Worm (Caenorhabditis elegans) whole organism, late embryonic: ENCODE results near the gene T06D4.6.

Source experiments
- K02D7.2 ChIP-seq: sonication (generic microtip); optimal IDR thresholded peaks from 2 replicates; lab custom pipeline; 2017; ENCODE audit warnings: mild to moderate bottlenecking, missing genetic modification characterization, missing compliant biosample characterization
- Y22D7AL.16 ChIP-seq: sonication (generic microtip); optimal IDR thresholded peaks from 2 replicates; lab custom pipeline; 2016; ENCODE audit warnings: missing genetic modification characterization, missing compliant biosample characterization
- ceh-14 ChIP-seq: sonication (generic microtip); optimal IDR thresholded peaks from 2 replicates; lab custom pipeline; 2016; ENCODE audit warnings: missing genotype, missing genetic modification characterization, missing compliant biosample characterization
- ceh-2 ChIP-seq: sonication (generic microtip); optimal IDR thresholded peaks from 2 replicates; lab custom pipeline; 2016; ENCODE audit warnings: missing genotype, missing genetic modification characterization, missing compliant biosample characterization
- ceh-24 ChIP-seq: sonication (generic microtip); optimal IDR thresholded peaks from 2 replicates; lab custom pipeline; 2016; ENCODE audit warnings: mild to moderate bottlenecking, missing genetic modification characterization, missing compliant biosample characterization
- ceh-30 ChIP-seq: fragments of 150-350 bp; optimal IDR thresholded peaks from 2 replicates; lab custom pipeline; 2014; ENCODE audit warnings: missing biosample characterization, missing genetic modification characterization
- ceh-31 ChIP-seq: sonication (generic microtip); optimal IDR thresholded peaks from 2 replicates; lab custom pipeline; 2016; ENCODE audit warnings: missing genetic modification characterization, missing compliant biosample characterization
- ceh-45 ChIP-seq: fragments of 200-800 bp; sonication (Bioruptor generic); IDR thresholded peaks from 2 replicates; pipeline ENCODE4 v1.3.6; 2022; ENCODE audit warnings: missing genetic modification reagents, missing genetic modification characterization, missing compliant biosample characterization
- ceh-48 ChIP-seq: sonication (generic microtip); optimal IDR thresholded peaks from 2 replicates; lab custom pipeline; 2016; ENCODE audit warnings: missing genetic modification characterization, inconsistent platforms, missing compliant biosample characterization
- ceh-9 ChIP-seq: sonication (generic microtip); optimal IDR thresholded peaks from 2 replicates; lab custom pipeline; 2016; ENCODE audit warnings: mild to moderate bottlenecking, missing genetic modification characterization, inconsistent platforms, missing compliant biosample characterization
- dmd-4 ChIP-seq: sonication (generic microtip); optimal IDR thresholded peaks from 2 replicates; lab custom pipeline; 2016; ENCODE audit warnings: borderline replicate concordance, missing genetic modification characterization, missing compliant biosample characterization
- dve-1 ChIP-seq: sonication (generic microtip); optimal IDR thresholded peaks from 2 replicates; lab custom pipeline; 2017; ENCODE audit warnings: antibody characterized with exemption, mild to moderate bottlenecking, missing genetic modification characterization, missing compliant biosample characterization
- eyg-1 ChIP-seq: sonication (generic microtip); optimal IDR thresholded peaks from 2 replicates; lab custom pipeline; 2016; ENCODE audit warnings: missing genotype, missing genetic modification characterization, missing compliant biosample characterization
- hlh-13 ChIP-seq: fragments of 200-800 bp; sonication (Bioruptor generic); optimal IDR thresholded peaks from 2 replicates; lab custom pipeline; 2018; ENCODE audit warnings: mild to moderate bottlenecking, missing genetic modification characterization, missing compliant biosample characterization
- hlh-15 ChIP-seq: sonication (generic microtip); optimal IDR thresholded peaks from 2 replicates; lab custom pipeline; 2016; ENCODE audit warnings: missing genetic modification characterization, missing compliant biosample characterization
- npax-4 ChIP-seq: sonication (generic microtip); optimal IDR thresholded peaks from 2 replicates; lab custom pipeline; 2016; ENCODE audit warnings: missing genetic modification characterization, missing compliant biosample characterization
- odd-2 ChIP-seq: sonication (generic microtip); optimal IDR thresholded peaks from 2 replicates; lab custom pipeline; 2017; ENCODE audit warnings: antibody characterized with exemption, mild to moderate bottlenecking, missing genetic modification characterization, missing compliant biosample characterization
- pat-9 ChIP-seq: fragments of 200-800 bp; sonication (Bioruptor generic); optimal IDR thresholded peaks from 2 replicates; lab custom pipeline; 2018; ENCODE audit warnings: mild to moderate bottlenecking, missing genetic modification characterization, moderate library complexity, missing compliant biosample characterization
- pax-1 ChIP-seq: fragments of 150-350 bp; optimal IDR thresholded peaks from 2 replicates; lab custom pipeline; 2014; ENCODE audit warnings: missing biosample characterization, missing genetic modification characterization
- pha-2 ChIP-seq: sonication (generic microtip); optimal IDR thresholded peaks from 2 replicates; lab custom pipeline; 2017; ENCODE audit warnings: mild to moderate bottlenecking, missing genetic modification characterization, missing compliant biosample characterization
- pha-4 ChIP-seq: fragments of 150-350 bp; optimal IDR thresholded peaks from 2 replicates; lab custom pipeline; 2018; ENCODE audit warnings: missing biosample characterization, missing genetic modification reagents, missing genetic modification characterization
- pqm-1 ChIP-seq: sonication (generic microtip); optimal IDR thresholded peaks from 2 replicates; lab custom pipeline; 2016; ENCODE audit warnings: missing genetic modification characterization, missing compliant biosample characterization
- pros-1 ChIP-seq: fragments of 150-350 bp; optimal IDR thresholded peaks from 2 replicates; lab custom pipeline; 2014; ENCODE audit warnings: missing biosample characterization, missing genetic modification reagents, missing genetic modification characterization
- ref-2 ChIP-seq: sonication (generic microtip); optimal IDR thresholded peaks from 2 replicates; lab custom pipeline; 2016; ENCODE audit warnings: missing genetic modification characterization, missing compliant biosample characterization
- sox-2 ChIP-seq: fragments of 200-800 bp; sonication (Bioruptor generic); IDR thresholded peaks from 2 replicates; pipeline ENCODE4 v1.3.6; 2022; ENCODE audit warnings: missing genetic modification reagents, missing genetic modification characterization, missing compliant biosample characterization
- syd-9 ChIP-seq: sonication (generic microtip); optimal IDR thresholded peaks from 2 replicates; lab custom pipeline; 2016; ENCODE audit warnings: mild to moderate bottlenecking, missing genetic modification characterization, moderate library complexity, missing compliant biosample characterization
- tbx-2 ChIP-seq: sonication (generic microtip); optimal IDR thresholded peaks from 2 replicates; lab custom pipeline; 2016; ENCODE audit warnings: missing genetic modification characterization, missing compliant biosample characterization
- ttx-3 ChIP-seq: sonication (generic microtip); optimal IDR thresholded peaks from 2 replicates; lab custom pipeline; 2016; ENCODE audit warnings: missing genetic modification reagents, missing genetic modification characterization, missing compliant biosample characterization
- unc-3 ChIP-seq, 2 experiments: fragments of 200-800 bp in 1 of 2; sonication (Bioruptor generic) in 1 of 2; sonication (generic microtip) in 1 of 2; conservative IDR thresholded peaks in 1 of 2; optimal IDR thresholded peaks in 1 of 2; 2 replicates each; pipeline versions ENCODE4 v1.3.6 to Lab custom; 2016 to 2022; ENCODE audit warnings: missing compliant biosample characterization in 2 of 2, missing genetic modification characterization in 2 of 2, missing genetic modification reagents in 1 of 2
- unc-42 ChIP-seq: sonication (generic microtip); optimal IDR thresholded peaks from 2 replicates; lab custom pipeline; 2016; ENCODE audit warnings: missing genotype, missing genetic modification characterization, missing compliant biosample characterization
- unc-55 ChIP-seq: sonication (generic microtip); optimal IDR thresholded peaks from 2 replicates; lab custom pipeline; 2017; ENCODE audit warnings: missing biosample characterization, missing genetic modification reagents, missing genetic modification characterization
- zip-5 ChIP-seq: sonication (generic microtip); optimal IDR thresholded peaks from 2 replicates; lab custom pipeline; 2016; ENCODE audit warnings: missing genetic modification characterization, missing compliant biosample characterization
- ztf-16 ChIP-seq: sonication (generic microtip); optimal IDR thresholded peaks from 2 replicates; lab custom pipeline; 2017; ENCODE audit warnings: missing genetic modification characterization, missing compliant biosample characterization

T06D4.6 gene

DNA sequence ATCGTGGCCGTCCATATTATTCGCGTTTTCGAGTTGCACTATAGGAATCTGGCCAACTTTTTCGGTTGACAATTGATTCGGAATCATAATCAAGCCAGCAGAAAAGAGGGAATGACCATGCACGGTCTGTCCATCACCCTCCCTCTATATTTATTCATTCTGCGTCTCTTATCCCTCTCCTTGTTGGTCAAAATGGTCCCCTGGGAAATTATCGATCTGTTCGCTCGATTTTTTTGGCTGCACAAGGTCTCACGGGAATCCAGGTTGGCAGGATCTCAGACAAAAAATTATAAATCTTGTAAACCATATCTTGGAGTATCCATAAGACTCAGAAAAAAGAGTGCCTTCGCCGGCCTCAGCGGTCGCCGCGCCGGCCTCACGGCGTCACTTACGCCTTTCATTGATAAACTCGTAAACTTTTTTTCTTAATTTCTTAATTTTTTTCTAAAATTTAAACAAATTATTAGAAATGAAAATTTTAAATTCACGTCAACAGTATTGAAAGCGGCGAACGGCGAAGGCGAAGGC lies 27.0 kb upstream of the T06D4.6 start, which contains the start of the genes F18A12.7 and F18A12.2:
F18A12.7 (minus strand) TSS at position 101 of the 528 bp plus-strand sequence.
F18A12.2 (plus strand) TSS at position 478 of the 528 bp plus-strand sequence.
- TF ChIP-seq unc-55 (GFP tag; lab: Kevin White, UChicago): no peak
- TF ChIP-seq, all 69 proteins: peak for 0

DNA sequence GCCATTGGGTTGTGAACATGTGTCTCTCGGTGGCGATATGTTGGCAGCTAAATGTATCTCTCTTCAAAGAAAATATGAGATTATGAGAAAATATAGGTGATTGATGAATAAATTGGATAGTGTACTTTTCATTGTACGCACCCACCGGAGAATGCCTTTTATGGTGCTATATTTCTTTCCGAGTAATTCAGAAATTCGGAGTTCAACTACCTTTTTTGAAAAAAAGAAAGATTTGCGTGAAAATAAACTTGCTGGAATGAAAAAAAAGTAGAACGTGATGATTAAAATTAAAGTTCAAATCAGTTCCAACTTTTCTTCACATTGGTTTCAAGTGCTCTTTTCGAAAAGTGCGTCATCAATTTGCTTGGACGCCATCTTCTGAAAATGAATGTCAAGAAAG lies 16.1 kb upstream of the T06D4.6 start, which contains the start of gene nep-8:
nep-8 (plus strand) TSS at position 301 of the 400 bp plus-strand sequence.
- TF ChIP-seq ttx-3 (tag; lab: Kevin White, UChicago): no peak
- no peak for TF ChIP-seq syd-9 (tag; lab: Kevin White, UChicago)
- no peak for TF ChIP-seq pax-1
- no peak for TF ChIP-seq K02D7.2 (tag; lab: Kevin White, UChicago)

DNA sequence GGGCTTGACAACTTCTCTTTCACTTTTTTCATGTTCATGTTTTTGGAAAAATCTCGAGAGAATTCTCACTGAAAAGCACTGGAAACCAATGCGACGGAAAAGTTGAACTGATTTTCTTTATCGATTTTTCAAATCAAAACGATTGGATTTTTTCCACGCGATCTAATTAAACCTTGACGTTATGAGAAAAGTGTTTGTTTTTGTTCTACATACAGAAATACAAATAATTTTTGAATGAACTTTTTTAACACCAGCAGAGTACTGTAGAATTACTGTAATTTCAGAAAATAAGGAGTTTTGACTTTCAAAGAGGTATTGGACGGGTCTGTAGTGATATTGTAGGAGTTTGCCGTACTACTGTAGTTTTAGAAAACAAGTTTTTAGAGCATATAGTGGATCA lies 15.5 kb upstream of the T06D4.6 start, which contains the start of gene nep-10:
nep-10 (minus strand) TSS at position 101 of the 400 bp plus-strand sequence.
- TF ChIP-seq ceh-45 (GFP tag; lab: Robert Waterston, UW) (no peak), pha-4 (tag; lab: Kevin White, UChicago) (no peak), ceh-9 (no peak), ref-2 (tag; lab: Kevin White, UChicago) (no peak), pha-2 (no peak), K02D7.2 (tag; lab: Kevin White, UChicago) (no peak), ceh-24 (tag; lab: Kevin White, UChicago) (no peak), npax-4 (tag; lab: Kevin White, UChicago) (no peak), unc-42 (tag; lab: Kevin White, UChicago) (no peak), ceh-31 (tag; lab: Kevin White, UChicago) (no peak), dmd-4 (tag; lab: Kevin White, UChicago) (no peak), hlh-15 (tag; lab: Kevin White, UChicago) (no peak), sox-2 (GFP tag; lab: Robert Waterston, UW) (no peak)

DNA sequence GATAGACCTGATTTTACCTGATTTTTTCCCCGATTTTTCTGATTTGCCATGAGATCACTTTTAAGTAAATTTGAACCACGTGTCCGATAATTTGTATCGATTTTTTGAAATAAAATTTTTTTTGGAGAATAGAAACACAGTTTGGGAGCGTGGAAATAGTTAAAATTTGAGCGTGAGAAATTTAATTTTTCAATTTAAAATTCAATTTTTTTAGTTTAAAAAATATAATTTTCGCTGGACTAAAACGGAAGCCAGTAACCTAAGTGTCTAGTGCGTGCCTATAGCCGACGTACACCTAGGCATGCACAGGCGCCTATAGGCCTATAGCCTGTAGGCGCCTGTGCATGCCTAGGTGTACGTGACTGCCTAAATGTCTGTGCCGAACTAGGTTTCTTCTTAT lies 11.8 kb upstream of the T06D4.6 start, which contains the start of gene nep-9:
nep-9 (minus strand) TSS at position 101 of the 400 bp plus-strand sequence.
- no peak for TF ChIP-seq eyg-1 (tag; lab: Kevin White, UChicago)
- TF ChIP-seq ceh-48: no peak
- TF ChIP-seq ref-2 (tag; lab: Kevin White, UChicago): no peak
- TF ChIP-seq ceh-30 (tag; lab: Kevin White, UChicago): no peak
- TF ChIP-seq ceh-31 (tag; lab: Kevin White, UChicago): no peak
- TF ChIP-seq pax-1: no peak
- no peak for TF ChIP-seq ceh-14 (tag; lab: Kevin White, UChicago)
- no peak for TF ChIP-seq unc-42 (tag; lab: Kevin White, UChicago)
- no peak for TF ChIP-seq hlh-13 (GFP tag; lab: Kevin White, UChicago)
- no peak for TF ChIP-seq pha-2
- no peak for TF ChIP-seq pat-9 (tag; lab: Kevin White, UChicago)
- TF ChIP-seq pros-1 (tag; lab: Kevin White, UChicago): no peak
- TF ChIP-seq unc-3 (GFP tag; conservative IDR thresholded peaks at IDR 0.05; lab: Robert Waterston, UW): no peak
- no peak for TF ChIP-seq unc-3 (tag; optimal IDR thresholded peaks at IDR 0.05; lab: Kevin White, UChicago)
- TF ChIP-seq dve-1 (tag; lab: Kevin White, UChicago): no peak
- TF ChIP-seq ztf-16: no peak
- TF ChIP-seq hlh-15 (tag; lab: Kevin White, UChicago): no peak
- TF ChIP-seq zip-5 (tag; lab: Kevin White, UChicago): no peak
- no peak for TF ChIP-seq Y22D7AL.16 (tag; lab: Kevin White, UChicago)
- TF ChIP-seq, all 69 proteins: peak for 0

DNA sequence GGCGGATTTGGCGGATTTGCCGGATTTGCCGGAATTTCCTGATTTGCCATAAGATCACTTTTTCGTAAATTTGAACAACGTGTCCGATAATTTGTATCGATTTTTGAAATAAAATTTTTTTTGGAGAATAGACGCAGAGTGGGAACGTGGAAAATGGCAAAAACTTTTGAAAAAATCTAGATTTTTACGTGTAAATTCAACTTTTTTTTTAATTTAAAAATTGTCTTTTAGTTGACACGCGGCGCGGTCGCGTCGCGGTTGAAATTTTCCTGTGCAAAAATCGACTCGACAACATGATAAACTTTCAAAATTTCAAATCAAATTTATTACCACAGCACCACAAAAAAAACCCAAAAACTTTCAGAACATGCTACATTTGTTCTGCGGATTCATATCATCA lies 8.1 kb upstream of the T06D4.6 start, which contains the start of gene nep-20:
nep-20 (minus strand) TSS at position 101 of the 400 bp plus-strand sequence.
- no peak for TF ChIP-seq ceh-2 (tag; lab: Kevin White, UChicago)
- no peak for TF ChIP-seq tbx-2 (tag; lab: Kevin White, UChicago)
- no peak for TF ChIP-seq odd-2 (tag; lab: Kevin White, UChicago)
- TF ChIP-seq pqm-1 (tag; lab: Kevin White, UChicago): no peak
- TF ChIP-seq zip-5 (tag; lab: Kevin White, UChicago): no peak
- TF ChIP-seq, all 69 proteins: peak for 0
